Fruit fly (Drosophila melanogaster) whole organism: ENCODE data around the gene CG13949.

Source experiments
- CG8478 ChIP-seq: fragments of >200 bp; optimal IDR thresholded peaks from 2 replicates; lab custom pipeline; 2018; ENCODE audit warnings: inconsistent platforms
- Dll ChIP-seq: fragments of >200 bp; optimal IDR thresholded peaks from 2 replicates; lab custom pipeline; 2017
- EcR ChIP-seq, 2 experiments: fragments of >200 bp; optimal IDR thresholded peaks; 2 replicates each; lab custom pipeline; 2017; ENCODE audit warnings: missing biosample characterization in 2 of 2, missing genetic modification characterization in 2 of 2, missing genetic modification reagents in 2 of 2
- pan ChIP-seq: fragments of >200 bp; optimal IDR thresholded peaks from 2 replicates; lab custom pipeline; 2017
- psq ChIP-seq: fragments of >200 bp; optimal IDR thresholded peaks from 2 replicates; lab custom pipeline; 2017
- usp ChIP-seq: fragments of >200 bp; optimal IDR thresholded peaks from 2 replicates; lab custom pipeline; 2017; ENCODE audit warnings: missing biosample characterization, missing genetic modification characterization, mixed read lengths

Gene CG13949

dm6 chr2L:857897-858517 lies 2.9 kb downstream of the CG13949 start:
- TF ChIP-seq psq (no peak), Dll (lab: Kevin White, UChicago) (no peak), usp (GFP tag; lab: Kevin White, UChicago) (no peak), pan (lab: Kevin White, UChicago) (no peak), CG8478 (lab: Kevin White, UChicago) (no peak), EcR (GFP tag; optimal IDR thresholded peaks at IDR 0.05; lab: Kevin White, UChicago) (no peak)

dm6 chr2L:859897-860296 lies 4.8 kb downstream of the CG13949 start, which contains the start of gene CG13950:
TSS of gene CG13950 (plus strand) at chr2L:860197.
- TF ChIP-seq CG8478 (lab: Kevin White, UChicago): no peak
- no peak for TF ChIP-seq pan (lab: Kevin White, UChicago)
- TF ChIP-seq psq: no peak
- no peak for TF ChIP-seq Dll (lab: Kevin White, UChicago)
- TF ChIP-seq usp (GFP tag; lab: Kevin White, UChicago): no peak

dm6 chr2L:865851-866250 lies 10.7 kb downstream of the CG13949 start:
- TF ChIP-seq pan (lab: Kevin White, UChicago) (no peak), usp (GFP tag; lab: Kevin White, UChicago) (no peak), Dll (lab: Kevin White, UChicago) (no peak), psq (no peak)

- no peak for TF ChIP-seq usp (GFP tag; lab: Kevin White, UChicago)
- TF ChIP-seq pan (lab: Kevin White, UChicago): no peak
- TF ChIP-seq EcR (GFP tag; optimal IDR thresholded peaks at IDR 0.05; lab: Kevin White, UChicago): no peak
- no peak for TF ChIP-seq psq
- TF ChIP-seq CG8478 (lab: Kevin White, UChicago): no peak
- no peak for TF ChIP-seq Dll (lab: Kevin White, UChicago)
Measured at dm6 chr2L:866950-867744, 12.0 kb downstream of the CG13949 start.

dm6 chr2L:867899-868605 lies 12.9 kb downstream of the CG13949 start, which contains the start of gene aru:
TSS of gene aru (minus strand) at chr2L:868354.
- TF ChIP-seq CG8478 (lab: Kevin White, UChicago): peak; percentile 25
- no peak for TF ChIP-seq psq

dm6 chr2L:868961-869360 lies 13.8 kb downstream of the CG13949 start:
- no peak for TF ChIP-seq Dll (lab: Kevin White, UChicago)

- TF ChIP-seq pan (lab: Kevin White, UChicago) (peak; percentile 15), EcR (GFP tag; optimal IDR thresholded peaks at IDR 0.05; lab: Kevin White, UChicago) (no peak)
Measured at dm6 chr2L:869497-870040, 14.4 kb downstream of the CG13949 start, which contains the start of gene dbe. TSS of gene dbe (minus strand) at chr2L:869857.

dm6 chr2L:870285-870684 lies 15.1 kb downstream of the CG13949 start, which contains the start of gene PNUTS:
TSS of gene PNUTS (plus strand) at chr2L:870465.
- TF ChIP-seq pan (lab: Kevin White, UChicago) (no peak), usp (GFP tag; lab: Kevin White, UChicago) (no peak), CG8478 (lab: Kevin White, UChicago) (no peak), EcR (GFP tag; optimal IDR thresholded peaks at IDR 0.05; lab: Kevin White, UChicago) (no peak), Dll (lab: Kevin White, UChicago) (no peak)

- TF ChIP-seq usp (GFP tag; lab: Kevin White, UChicago) (no peak), CG8478 (lab: Kevin White, UChicago) (no peak), Dll (lab: Kevin White, UChicago) (no peak), EcR (GFP tag; optimal IDR thresholded peaks at IDR 0.05; lab: Kevin White, UChicago) (no peak), pan (lab: Kevin White, UChicago) (no peak), psq (no peak)
Measured at dm6 chr2L:870749-871418, 15.7 kb downstream of the CG13949 start.

dm6 chr2L:871419-871846 lies 16.3 kb downstream of the CG13949 start:
- TF ChIP-seq CG8478 (lab: Kevin White, UChicago): no peak
- no peak for TF ChIP-seq EcR (GFP tag; optimal IDR thresholded peaks at IDR 0.05; lab: Kevin White, UChicago)
- no peak for TF ChIP-seq Dll (lab: Kevin White, UChicago)
- no peak for TF ChIP-seq usp (GFP tag; lab: Kevin White, UChicago)
- no peak for TF ChIP-seq pan (lab: Kevin White, UChicago)
- TF ChIP-seq psq: no peak
